Fruit fly (Drosophila melanogaster): Measurements from ENCODE around the gene CG10096.

The CG10096 gene

dm6 chr3R:12408160-12408559 is 12.4 kb upstream of the CG10096 start, which contains the start of gene CG5196 (continued):
- TF ChIP-seq slou (GFP tag; optimal IDR thresholded peaks at IDR 0.05) (no peak), crc (GFP tag; optimal IDR thresholded peaks at IDR 0.05) (no peak), sna (GFP tag; IDR thresholded peaks at IDR 0.05; ENCODE audit: partially characterized antibody) (peak; percentile 60), kni (GFP tag; optimal IDR thresholded peaks at IDR 0.05) (peak; percentile 34), Mrtf (GFP tag; IDR thresholded peaks at IDR 0.05) (no peak), Xrp1 (GFP tag; IDR thresholded peaks at IDR 0.05) (0 out of 2 replicates have a peak, but pooled peaks have one; percentile 12), CG30020 (tag; optimal IDR thresholded peaks at IDR 0.05) (peak; percentile 61), CG15011 (GFP tag; optimal IDR thresholded peaks at IDR 0.05) (no peak), CG11085 (GFP tag; IDR thresholded peaks at IDR 0.05) (no peak), mam (GFP tag; optimal IDR thresholded peaks at IDR 0.05) (no peak), CG3847 (GFP tag; IDR thresholded peaks at IDR 0.05) (no peak; the same call in 1 of the 2 replicates), CG13894 (tag; optimal IDR thresholded peaks at IDR 0.05) (peak; percentile 51), CG9609 (GFP tag; optimal IDR thresholded peaks at IDR 0.05) (no peak), dmrt11E (tag; optimal IDR thresholded peaks at IDR 0.05) (no peak), sens-2 (GFP tag; IDR thresholded peaks at IDR 0.05) (no peak), ci (GFP tag; IDR thresholded peaks at IDR 0.05) (no peak; the same call in 2 of the 3 replicates), Dref (GFP tag; IDR thresholded peaks at IDR 0.05) (peak; percentile 93), CG10209 (GFP tag; optimal IDR thresholded peaks at IDR 0.05) (no peak), CG11723 (GFP tag; optimal IDR thresholded peaks at IDR 0.05) (no peak), Bteb2 (GFP tag; optimal IDR thresholded peaks at IDR 0.05) (no peak), vvl (GFP tag; IDR thresholded peaks at IDR 0.05) (peak; percentile 44; the same call in 1 of the 2 replicates), CG17186 (GFP tag; optimal IDR thresholded peaks at IDR 0.05) (peak; percentile 49), CG15073 (GFP tag; optimal IDR thresholded peaks at IDR 0.05) (no peak), lola (GFP tag; optimal IDR thresholded peaks at IDR 0.05) (no peak), CG31388 (GFP tag; optimal IDR thresholded peaks at IDR 0.05) (no peak), toy (GFP tag; IDR thresholded peaks at IDR 0.05) (no peak), CG8388 (GFP tag; optimal IDR thresholded peaks at IDR 0.05) (no peak), bbx (GFP tag; IDR thresholded peaks at IDR 0.05; ENCODE audit: partially characterized antibody) (peak; percentile 77), fd3F (GFP tag; optimal IDR thresholded peaks at IDR 0.05) (no peak), CG13123 (GFP tag; optimal IDR thresholded peaks at IDR 0.05) (no peak), en (GFP tag; optimal IDR thresholded peaks at IDR 0.05) (no peak), Nf-YA (GFP tag; IDR thresholded peaks at IDR 0.05) (no peak), CG1832 (GFP tag; optimal IDR thresholded peaks at IDR 0.05) (no peak), CG8359 (GFP tag; optimal IDR thresholded peaks at IDR 0.05; ENCODE audit: borderline replicate concordance) (no peak), Hr51 (GFP tag; optimal IDR thresholded peaks at IDR 0.05) (no peak), crol (GFP tag; IDR thresholded peaks at IDR 0.05) (no peak), HLH4C (GFP tag; IDR thresholded peaks at IDR 0.05; ENCODE audit: partially characterized antibody) (peak; percentile 70), CG4820 (GFP tag; optimal IDR thresholded peaks at IDR 0.05) (peak; percentile 17), CG7357 (GFP tag; IDR thresholded peaks at IDR 0.05) (no peak), Ets65A (GFP tag) (no peak), CG13287 (GFP tag; IDR thresholded peaks at IDR 0.05; ENCODE audit: partially characterized antibody) (peak; percentile 84), lov (optimal IDR thresholded peaks at IDR 0.05) (no peak), lov (GFP tag; IDR thresholded peaks at IDR 0.05) (0 out of 3 replicates have a peak, but pooled peaks have one; percentile 16), Sry-δ (GFP tag; optimal IDR thresholded peaks at IDR 0.05) (peak; percentile 56), C15 (GFP tag; IDR thresholded peaks at IDR 0.05) (no peak), CG31365 (tag; optimal IDR thresholded peaks at IDR 0.05) (no peak), pb (GFP tag; optimal IDR thresholded peaks at IDR 0.05) (peak; percentile 26), Dip2 (GFP tag; IDR thresholded peaks at IDR 0.05) (no peak), CG9817 (tag; optimal IDR thresholded peaks at IDR 0.05) (no peak), gfzf (GFP tag; optimal IDR thresholded peaks at IDR 0.05) (peak; percentile 75), CG11247 (GFP tag; IDR thresholded peaks at IDR 0.05) (no peak)
